Fruit fly (Drosophila melanogaster) whole organism, wandering third instar larva: ENCODE data around the gene CG1090.

Experiments used
- Abd-B ChIP-seq: fragments of >200 bp; optimal IDR thresholded peaks from 2 replicates; lab custom pipeline; 2017; ENCODE audit warnings: missing biosample characterization, missing genetic modification characterization
- CG32264 ChIP-seq: fragments of 200-800 bp; sonication (Bioruptor generic); optimal IDR thresholded peaks from 2 replicates; lab custom pipeline; 2016; ENCODE audit warnings: missing biosample characterization, missing genetic modification characterization
- CrebA ChIP-seq: fragments of 200-800 bp; sonication (Bioruptor generic); optimal IDR thresholded peaks from 2 replicates; lab custom pipeline; 2016; ENCODE audit warnings: missing biosample characterization, mild to moderate bottlenecking, missing genetic modification characterization, borderline replicate concordance
- Dfd ChIP-seq: fragments of >200 bp; optimal IDR thresholded peaks from 2 replicates; lab custom pipeline; 2017; ENCODE audit warnings: missing biosample characterization, missing genetic modification characterization
- Dif ChIP-seq: fragments of 200-275, 200-300 bp; sonication (Bioruptor generic); optimal IDR thresholded peaks from 2 replicates; lab custom pipeline; 2018; ENCODE audit warnings: missing biosample characterization, missing genetic modification characterization; ENCODE audit not compliant: partially characterized antibody
- GATAd ChIP-seq: sonication (Bioruptor generic); optimal IDR thresholded peaks from 2 replicates; lab custom pipeline; 2016; ENCODE audit warnings: missing biosample characterization, missing genetic modification characterization
- HLH106 ChIP-seq: fragments of 200-800 bp; optimal IDR thresholded peaks from 3 replicates; lab custom pipeline; 2019; ENCODE audit warnings: missing biosample characterization, mild to moderate bottlenecking, missing genetic modification characterization, moderate library complexity
- Hnf4 ChIP-seq: fragments of 200-800 bp; sonication (Bioruptor generic); optimal IDR thresholded peaks from 2 replicates; lab custom pipeline; 2016; ENCODE audit warnings: missing biosample characterization, mild to moderate bottlenecking, missing genetic modification characterization
- Hr78 ChIP-seq: fragments of >200 bp; optimal IDR thresholded peaks from 2 replicates; lab custom pipeline; 2017; ENCODE audit warnings: missing biosample characterization, missing genetic modification characterization
- Hr83 ChIP-seq: fragments of 200-300 bp; sonication (Bioruptor generic); optimal IDR thresholded peaks from 2 replicates; lab custom pipeline; 2016; ENCODE audit warnings: missing biosample characterization, mild to moderate bottlenecking, missing genetic modification characterization, moderate library complexity; ENCODE audit not compliant: poor library complexity, severe bottlenecking
- Jra ChIP-seq: sonication (Bioruptor generic); optimal IDR thresholded peaks from 2 replicates; lab custom pipeline; 2016; ENCODE audit warnings: missing biosample characterization, missing genetic modification characterization
- Mio ChIP-seq: sonication (Bioruptor generic); optimal IDR thresholded peaks from 2 replicates; lab custom pipeline; 2016; ENCODE audit warnings: missing biosample characterization, missing genetic modification characterization
- Myc ChIP-seq: fragments of >200 bp; optimal IDR thresholded peaks from 2 replicates; lab custom pipeline; 2017
- N ChIP-seq: fragments of >200 bp; optimal IDR thresholded peaks from 2 replicates; lab custom pipeline; 2018; ENCODE audit warnings: missing biosample characterization, missing external identifiers, missing genetic modification characterization
- OdsH ChIP-seq: fragments of 200-800 bp; sonication (Bioruptor generic); optimal IDR thresholded peaks from 2 replicates; lab custom pipeline; 2016; ENCODE audit warnings: missing biosample characterization, mild to moderate bottlenecking, missing genetic modification characterization
- Rel ChIP-seq, 2 experiments: fragments of 200-800 bp; sonication (Bioruptor generic) in 1 of 2; optimal IDR thresholded peaks; 2 replicates in 1 of 2; 3 replicates in 1 of 2; lab custom pipeline; 2016 to 2019; ENCODE audit warnings: mild to moderate bottlenecking in 2 of 2, missing biosample characterization in 2 of 2, missing genetic modification characterization in 2 of 2, moderate library complexity in 1 of 2
- Sp1 ChIP-seq: fragments of 200-800 bp; sonication (Bioruptor generic); optimal IDR thresholded peaks from 3 replicates; lab custom pipeline; 2019; ENCODE audit warnings: missing biosample characterization, mild to moderate bottlenecking, missing genetic modification characterization, moderate library complexity
- Vsx2 ChIP-seq: fragments of 200-300, 225-300 bp; sonication (Bioruptor generic); optimal IDR thresholded peaks from 2 replicates; lab custom pipeline; 2018; ENCODE audit warnings: missing biosample characterization, missing genetic modification characterization; ENCODE audit not compliant: partially characterized antibody
- br ChIP-seq: fragments of 200-800 bp; sonication (Bioruptor generic); optimal IDR thresholded peaks from 2 replicates; lab custom pipeline; 2016; ENCODE audit warnings: missing biosample characterization, missing genetic modification characterization
- brk ChIP-seq: fragments of 200-800 bp; sonication (Bioruptor generic); optimal IDR thresholded peaks from 2 replicates; lab custom pipeline; 2016; ENCODE audit warnings: missing biosample characterization, mild to moderate bottlenecking, missing genetic modification characterization
- dl ChIP-seq, 2 experiments: fragments of 175-275, 200-275 bp in 1 of 2; fragments of 200-275 bp in 1 of 2; sonication (Bioruptor generic); optimal IDR thresholded peaks; lab custom pipeline; 2018; ENCODE audit warnings: mild to moderate bottlenecking in 2 of 2, missing biosample characterization in 2 of 2, missing genetic modification characterization in 2 of 2, moderate library complexity in 2 of 2; ENCODE audit not compliant: partially characterized antibody in 2 of 2, insufficient read depth in 1 of 2
- dmrt93B ChIP-seq: fragments of 200-800 bp; sonication (Bioruptor generic); optimal IDR thresholded peaks from 2 replicates; lab custom pipeline; 2018; ENCODE audit warnings: missing biosample characterization, mild to moderate bottlenecking, missing genetic modification characterization
- dsf ChIP-seq: sonication (Bioruptor generic); optimal IDR thresholded peaks from 2 replicates; lab custom pipeline; 2016; ENCODE audit warnings: missing biosample characterization, missing genetic modification characterization, borderline replicate concordance
- foxo ChIP-seq, 2 experiments: fragments of 200-800 bp; sonication (Bioruptor generic); optimal IDR thresholded peaks; 2 replicates in 1 of 2; 3 replicates in 1 of 2; lab custom pipeline; 2016 to 2017; ENCODE audit warnings: missing biosample characterization in 2 of 2, missing genetic modification characterization in 2 of 2
- fru ChIP-seq: fragments of 200-800 bp; sonication (Bioruptor generic); optimal IDR thresholded peaks from 3 replicates; lab custom pipeline; 2016; ENCODE audit warnings: missing biosample characterization, mild to moderate bottlenecking, missing genetic modification characterization
- h ChIP-seq: fragments of 200-800 bp; sonication (Bioruptor generic); optimal IDR thresholded peaks from 3 replicates; lab custom pipeline; 2016; ENCODE audit warnings: missing biosample characterization, mild to moderate bottlenecking, missing genetic modification characterization
- jim ChIP-seq: fragments of 175-275, 200-325 bp; sonication (Bioruptor generic); optimal IDR thresholded peaks from 2 replicates; lab custom pipeline; 2016; ENCODE audit warnings: missing biosample characterization, mild to moderate bottlenecking, missing genetic modification characterization
- lola ChIP-seq: fragments of >200 bp; optimal IDR thresholded peaks from 2 replicates; lab custom pipeline; 2017; ENCODE audit warnings: missing biosample characterization, missing genetic modification characterization
- pan ChIP-seq: fragments of >200 bp; optimal IDR thresholded peaks from 2 replicates; lab custom pipeline; 2017
- psq ChIP-seq: fragments of 200-800 bp; sonication (Bioruptor generic); optimal IDR thresholded peaks from 3 replicates; lab custom pipeline; 2017; ENCODE audit warnings: missing biosample characterization, mild to moderate bottlenecking, missing genetic modification characterization, moderate library complexity
- rgr ChIP-seq: fragments of 200-800 bp; sonication (Bioruptor generic); optimal IDR thresholded peaks from 3 replicates; lab custom pipeline; 2016; ENCODE audit warnings: missing biosample characterization, mild to moderate bottlenecking, missing genetic modification characterization
- sage ChIP-seq: fragments of 200-800 bp; sonication (Bioruptor generic); optimal IDR thresholded peaks from 2 replicates; lab custom pipeline; 2016; ENCODE audit warnings: missing biosample characterization, mild to moderate bottlenecking, missing genetic modification characterization
- sv ChIP-seq: fragments of 200-800 bp; sonication (Bioruptor generic); optimal IDR thresholded peaks from 3 replicates; lab custom pipeline; 2016; ENCODE audit warnings: missing biosample characterization, missing genetic modification characterization
- tai ChIP-seq: sonication (Bioruptor generic); optimal IDR thresholded peaks from 2 replicates; lab custom pipeline; 2016; ENCODE audit warnings: missing biosample characterization, missing genetic modification characterization
- usp ChIP-seq: fragments of >200 bp; optimal IDR thresholded peaks from 2 replicates; lab custom pipeline; 2017; ENCODE audit warnings: missing biosample characterization, missing genetic modification characterization

Gene CG1090

DNA sequence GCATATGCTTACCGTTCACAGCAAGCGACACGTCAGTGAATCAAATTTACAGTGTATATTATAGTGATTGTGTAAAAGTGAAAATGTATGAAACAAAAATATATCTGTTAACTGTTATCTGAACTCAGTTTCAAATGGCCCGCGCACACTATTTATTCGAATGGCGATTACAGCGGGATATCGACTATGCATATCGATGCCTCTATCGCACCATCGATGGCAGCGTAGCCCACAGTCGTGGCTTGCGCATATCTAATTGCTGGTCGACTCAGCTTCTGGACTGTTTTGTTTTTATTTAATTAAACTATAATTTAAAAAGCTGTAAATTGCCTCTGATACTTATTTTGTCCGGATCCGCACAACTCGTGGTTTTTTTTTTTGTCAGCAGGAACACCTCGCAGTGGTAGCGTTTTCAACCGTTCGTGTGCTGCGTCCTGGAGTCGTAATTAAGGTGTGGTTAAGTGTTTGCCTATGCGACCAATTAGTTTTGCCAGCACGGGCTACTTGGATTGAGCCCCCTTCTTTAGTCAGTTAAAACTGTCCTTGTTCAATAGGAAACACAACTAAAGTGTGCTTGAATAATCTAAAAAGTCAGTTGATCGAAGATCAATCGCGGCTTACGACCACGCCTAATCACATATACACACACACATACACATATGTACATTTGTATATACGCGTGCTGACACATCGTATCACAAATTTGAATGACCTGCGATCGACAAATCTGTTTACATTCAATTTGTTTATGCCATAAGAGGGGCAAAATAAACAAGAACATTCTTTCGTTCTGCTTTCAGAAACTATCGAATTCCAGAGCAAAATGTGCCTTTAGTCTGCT lies 21.6 kb downstream of the CG1090 start, which contains the start of gene Cont:
Cont (plus strand) TSS at position 228 of the 841 bp plus-strand sequence.
- TF ChIP-seq Dfd (no peak), Hnf4 (peak; percentile 62), Jra (no peak), fru (GFP tag; lab: Kevin White, UChicago) (no peak), br (GFP tag; lab: Kevin White, UChicago) (no peak), dl (GFP tag; optimal IDR thresholded peaks at IDR 0.05; lab: Kevin White, UChicago; ENCODE audit: insufficient read depth in 1 of 2, partially characterized antibody in 2 of 2) (no peak), CrebA (GFP tag; lab: Kevin White, UChicago) (no peak), Rel (GFP tag; optimal IDR thresholded peaks at IDR 0.05; lab: Kevin White, UChicago) (no peak), Rel (tag; optimal IDR thresholded peaks at IDR 0.05; lab: Kevin White, UChicago) (peak; percentile 10), h (GFP tag; lab: Kevin White, UChicago) (peak; percentile 26)

DNA sequence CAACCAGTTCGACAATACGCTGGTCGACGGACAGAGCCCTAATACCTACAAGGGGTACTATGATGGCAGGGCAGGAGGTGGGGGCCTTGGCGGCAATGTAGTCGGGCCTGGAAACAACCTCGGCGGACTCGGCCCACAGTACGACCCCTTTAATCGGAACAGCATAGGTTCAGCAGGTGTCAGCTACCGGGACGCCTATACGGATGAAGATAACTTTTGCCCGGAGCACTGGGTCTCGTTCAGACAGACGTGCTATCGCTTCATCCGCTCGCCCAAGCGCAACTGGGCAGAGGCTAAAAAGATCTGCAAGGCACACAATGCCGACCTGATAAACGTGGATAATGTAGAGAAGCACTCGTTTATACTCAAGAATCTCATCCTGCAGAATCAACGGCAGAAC lies 22.5 kb downstream of the CG1090 start:
- no peak for TF ChIP-seq Hr83 (GFP tag; lab: Kevin White, UChicago)
- no peak for TF ChIP-seq foxo (GFP tag; optimal IDR thresholded peaks at IDR 0.05; lab: Kevin White, UChicago)
- no peak for TF ChIP-seq fru (GFP tag; lab: Kevin White, UChicago)
- TF ChIP-seq dsf (GFP tag; lab: Kevin White, UChicago) = no peak
- TF ChIP-seq dl (GFP tag; optimal IDR thresholded peaks at IDR 0.05; lab: Kevin White, UChicago; ENCODE audit: insufficient read depth in 1 of 2, partially characterized antibody in 2 of 2) = no peak
- no peak for TF ChIP-seq tai (GFP tag; lab: Kevin White, UChicago)

DNA sequence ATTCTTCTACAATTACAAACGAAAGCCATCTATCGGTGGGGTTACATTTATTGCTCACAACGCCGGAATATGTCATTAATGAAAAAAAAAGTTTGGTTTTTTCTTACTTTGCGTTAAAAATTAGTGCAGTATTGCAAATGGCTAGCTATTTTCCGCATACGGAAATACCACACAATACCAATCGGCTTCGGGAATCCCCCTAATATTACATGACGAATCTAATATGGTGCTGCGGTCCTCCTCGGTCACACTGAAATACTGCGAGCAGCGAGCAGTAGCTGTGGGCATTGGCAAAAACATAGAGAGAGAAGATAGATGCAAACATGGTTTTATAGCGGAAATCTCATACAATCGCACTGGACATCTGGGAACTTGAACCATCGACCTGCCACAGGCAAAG lies 27.8 kb downstream of the CG1090 start, which contains the start of gene tub:
tub (plus strand) TSS at position 253 of the 400 bp plus-strand sequence.
- TF ChIP-seq Hr83 (GFP tag; lab: Kevin White, UChicago) (peak; percentile 7), usp (no peak), N (GFP tag; lab: Kevin White, UChicago) (no peak), sage (GFP tag; lab: Kevin White, UChicago) (no peak), Abd-B (GFP tag; lab: Kevin White, UChicago) (no peak), foxo (GFP tag; optimal IDR thresholded peaks at IDR 0.05; lab: Kevin White, UChicago) (peak in 1 of 2 experiments; percentile 44), tai (GFP tag; lab: Kevin White, UChicago) (no peak), Vsx2 (no peak), GATAd (GFP tag; lab: Kevin White, UChicago) (no peak), Jra (no peak), sv (GFP tag; lab: Kevin White, UChicago) (no peak), Myc (peak; percentile 25), Hr78 (GFP tag; lab: Kevin White, UChicago) (no peak), OdsH (no peak), Dfd (no peak), lola (GFP tag; lab: Kevin White, UChicago) (no peak), Hnf4 (peak; percentile 51), rgr (GFP tag; lab: Kevin White, UChicago) (peak; percentile 35), Dif (GFP tag; lab: Kevin White, UChicago) (no peak), pan (lab: Kevin White, UChicago) (no peak), Mio (GFP tag; lab: Kevin White, UChicago) (no peak), HLH106 (tag; lab: Kevin White, UChicago) (peak; percentile 59), jim (GFP tag; lab: Kevin White, UChicago) (no peak), br (GFP tag; lab: Kevin White, UChicago) (no peak), fru (GFP tag; lab: Kevin White, UChicago) (no peak), dmrt93B (GFP tag; lab: Kevin White, UChicago) (no peak), Rel (GFP tag; optimal IDR thresholded peaks at IDR 0.05; lab: Kevin White, UChicago) (no peak), Rel (tag; optimal IDR thresholded peaks at IDR 0.05; lab: Kevin White, UChicago) (peak; percentile 90), psq (GFP tag; lab: Kevin White, UChicago) (peak; percentile 23), CG32264 (GFP tag; lab: Kevin White, UChicago) (no peak), Sp1 (GFP tag; lab: Kevin White, UChicago) (peak; percentile 41), dl (GFP tag; optimal IDR thresholded peaks at IDR 0.05; lab: Kevin White, UChicago; ENCODE audit: insufficient read depth in 1 of 2, partially characterized antibody in 2 of 2) (no peak), dsf (GFP tag; lab: Kevin White, UChicago) (no peak), CrebA (GFP tag; lab: Kevin White, UChicago) (no peak), brk (GFP tag; lab: Kevin White, UChicago) (no peak)
